Worm (Caenorhabditis elegans) whole organism, young adult: Measurements from ENCODE around the gene F45D3.2.

Source experiments
- C06A6.2 ChIP-seq: fragments of 200-800 bp; sonication (Bioruptor generic); conservative IDR thresholded peaks from 2 replicates; pipeline ENCODE4 v1.3.6; 2022; ENCODE audit warnings: missing genetic modification characterization, missing compliant biosample characterization
- F22D6.2 ChIP-seq: sonication (generic microtip); optimal IDR thresholded peaks from 2 replicates; lab custom pipeline; 2016; ENCODE audit warnings: mild to moderate bottlenecking, missing genetic modification characterization, missing compliant biosample characterization
- F39B2.1 ChIP-seq: fragments of 200-800 bp; sonication (Bioruptor generic); IDR thresholded peaks from 2 replicates; pipeline ENCODE4 v1.3.6; 2022; ENCODE audit warnings: missing genetic modification reagents, missing genetic modification characterization, missing compliant biosample characterization
- T07F8.4 ChIP-seq: sonication (generic microtip); optimal IDR thresholded peaks from 2 replicates; lab custom pipeline; 2016; ENCODE audit warnings: mild to moderate bottlenecking, missing genetic modification characterization, moderate library complexity, missing compliant biosample characterization
- Y53F4B.3 ChIP-seq: fragments of 200-800 bp; sonication (Bioruptor generic); IDR thresholded peaks from 2 replicates; pipeline ENCODE4 v1.3.6; 2022; ENCODE audit warnings: missing genetic modification reagents, missing genetic modification characterization, missing compliant biosample characterization
- Y67H2A.10 ChIP-seq: fragments of 200-800 bp; sonication (Bioruptor generic); conservative IDR thresholded peaks from 2 replicates; pipeline ENCODE4 v1.3.6; 2022; ENCODE audit warnings: missing genetic modification reagents, missing genetic modification characterization, missing compliant biosample characterization
- ZK185.1 ChIP-seq: sonication (generic microtip); optimal IDR thresholded peaks from 2 replicates; lab custom pipeline; 2016; ENCODE audit warnings: mild to moderate bottlenecking, missing genetic modification characterization, missing compliant biosample characterization; ENCODE audit not compliant: poor library complexity, severe bottlenecking
- aptf-2 ChIP-seq: fragments of 200-800 bp; sonication (Bioruptor generic); conservative IDR thresholded peaks from 2 replicates; pipeline ENCODE4 v1.3.6; 2022; ENCODE audit warnings: missing genetic modification reagents, missing genetic modification characterization, missing compliant biosample characterization
- athp-1 ChIP-seq: sonication (generic microtip); optimal IDR thresholded peaks from 2 replicates; lab custom pipeline; 2017; ENCODE audit warnings: mild to moderate bottlenecking, missing genetic modification characterization, missing compliant biosample characterization
- attf-5 ChIP-seq: fragments of 200-800 bp; sonication (Bioruptor generic); optimal IDR thresholded peaks from 2 replicates; lab custom pipeline; 2018; ENCODE audit warnings: mild to moderate bottlenecking, missing genetic modification characterization, missing compliant biosample characterization
- cebp-1 ChIP-seq, 2 experiments: fragments of 200-800 bp in 1 of 2; sonication (Bioruptor generic) in 1 of 2; sonication (generic microtip) in 1 of 2; IDR thresholded peaks in 1 of 2; optimal IDR thresholded peaks in 1 of 2; 2 replicates each; pipeline versions ENCODE4 v1.3.6 to Lab custom; 2017 to 2022; ENCODE audit warnings: missing compliant biosample characterization in 2 of 2, missing genetic modification characterization in 2 of 2, mild to moderate bottlenecking in 1 of 2, missing genetic modification reagents in 1 of 2, moderate library complexity in 1 of 2
- ceh-58 ChIP-seq: fragments of 200-800 bp; sonication (Bioruptor generic); IDR thresholded peaks from 2 replicates; pipeline ENCODE4 v1.3.6; 2022; ENCODE audit warnings: missing genetic modification characterization, missing compliant biosample characterization
- ceh-79 ChIP-seq: sonication (generic microtip); optimal IDR thresholded peaks from 2 replicates; lab custom pipeline; 2017; ENCODE audit warnings: mild to moderate bottlenecking, missing genetic modification characterization, missing compliant biosample characterization
- die-1 ChIP-seq: sonication (generic microtip); optimal IDR thresholded peaks from 2 replicates; lab custom pipeline; 2016; ENCODE audit warnings: missing genotype, mild to moderate bottlenecking, missing genetic modification characterization, missing compliant biosample characterization
- egl-18 ChIP-seq: fragments of 200-800 bp; sonication (Bioruptor generic); IDR thresholded peaks from 2 replicates; pipeline ENCODE4 v1.3.6; 2022; ENCODE audit warnings: missing genetic modification reagents, missing genetic modification characterization, missing compliant biosample characterization
- egl-44 ChIP-seq: fragments of 200-800 bp; sonication (Bioruptor generic); IDR thresholded peaks from 2 replicates; pipeline ENCODE4 v1.3.6; 2022; ENCODE audit warnings: missing genetic modification reagents, missing genetic modification characterization, missing compliant biosample characterization
- ekl-4 ChIP-seq: fragments of 200-800 bp; sonication (Bioruptor generic); IDR thresholded peaks from 2 replicates; pipeline ENCODE4 v1.3.6; 2022; ENCODE audit warnings: missing genetic modification reagents, missing genetic modification characterization, missing compliant biosample characterization
- him-1 ChIP-seq: sonication (generic microtip); optimal IDR thresholded peaks from 2 replicates; lab custom pipeline; 2016; ENCODE audit warnings: missing genotype, missing genetic modification reagents, missing genetic modification characterization, missing compliant biosample characterization
- hrde-1 ChIP-seq: sonication (generic microtip); optimal IDR thresholded peaks from 2 replicates; lab custom pipeline; 2016; ENCODE audit warnings: missing genetic modification characterization, mild to moderate bottlenecking, missing compliant biosample characterization, moderate library complexity, missing genotype, missing genetic modification reagents, borderline replicate concordance
- lin-35 ChIP-seq, 3 experiments: fragments of 150-350 bp in 2 of 3; sonication (generic microtip) in 1 of 3; optimal IDR thresholded peaks; 2 replicates each; lab custom pipeline; 2014 to 2018; ENCODE audit warnings: missing biosample characterization in 3 of 3, missing genetic modification characterization in 3 of 3, missing genetic modification reagents in 3 of 3
- lin-54 ChIP-seq: fragments of 200-800 bp; sonication (Bioruptor generic); optimal IDR thresholded peaks from 2 replicates; lab custom pipeline; 2018; ENCODE audit warnings: mild to moderate bottlenecking, missing genetic modification characterization, missing compliant biosample characterization
- lir-1 ChIP-seq: fragments of 200-800 bp; sonication (Bioruptor generic); conservative IDR thresholded peaks from 2 replicates; pipeline ENCODE4 v1.3.6; 2022; ENCODE audit warnings: missing genetic modification reagents, missing genetic modification characterization, missing compliant biosample characterization
- lsl-1 ChIP-seq: fragments of 200-800 bp; sonication (Bioruptor generic); optimal IDR thresholded peaks from 2 replicates; lab custom pipeline; 2018; ENCODE audit warnings: mild to moderate bottlenecking, missing genetic modification characterization, moderate library complexity, missing compliant biosample characterization
- lsy-27 ChIP-seq: sonication (generic microtip); optimal IDR thresholded peaks from 2 replicates; lab custom pipeline; 2017; ENCODE audit warnings: missing genetic modification characterization, mild to moderate bottlenecking, missing compliant biosample characterization, antibody characterized with exemption, missing genotype, borderline replicate concordance; ENCODE audit not compliant: insufficient read depth
- madf-8 ChIP-seq: fragments of 200-800 bp; sonication (Bioruptor generic); conservative IDR thresholded peaks from 2 replicates; pipeline ENCODE4 v1.3.6; 2022; ENCODE audit warnings: missing genetic modification reagents, missing genetic modification characterization, missing compliant biosample characterization
- mcd-1 ChIP-seq: fragments of 200-800 bp; sonication (Bioruptor generic); IDR thresholded peaks from 2 replicates; pipeline ENCODE4 v1.3.6; 2022; ENCODE audit warnings: missing genetic modification reagents, missing genetic modification characterization, missing compliant biosample characterization
- nhr-120 ChIP-seq: fragments of 200-800 bp; sonication (Bioruptor generic); IDR thresholded peaks from 2 replicates; pipeline ENCODE4 v1.3.6; 2022; ENCODE audit warnings: missing genetic modification characterization, missing compliant biosample characterization
- nhr-80 ChIP-seq: sonication (generic microtip); optimal IDR thresholded peaks from 2 replicates; lab custom pipeline; 2016; ENCODE audit warnings: missing genetic modification characterization, missing compliant biosample characterization
- pha-4 ChIP-seq: fragments of 150-350 bp; sonication (generic microtip); optimal IDR thresholded peaks from 2 replicates; lab custom pipeline; 2014; ENCODE audit warnings: missing biosample characterization, missing genetic modification reagents, missing genetic modification characterization
- rcor-1 ChIP-seq: fragments of 200-800 bp; sonication (Bioruptor generic); IDR thresholded peaks from 2 replicates; pipeline ENCODE4 v1.3.6; 2022; ENCODE audit warnings: missing genetic modification reagents, missing genetic modification characterization, missing compliant biosample characterization
- repo-1 ChIP-seq: sonication (generic microtip); optimal IDR thresholded peaks from 2 replicates; lab custom pipeline; 2017; ENCODE audit warnings: mild to moderate bottlenecking, missing genetic modification characterization, missing compliant biosample characterization
- snpc-3.4 ChIP-seq: sonication (generic microtip); optimal IDR thresholded peaks from 2 replicates; lab custom pipeline; 2017; ENCODE audit warnings: missing genetic modification characterization, mild to moderate bottlenecking, missing compliant biosample characterization, antibody characterized with exemption, moderate library complexity, missing genotype, missing genetic modification reagents
- tbx-9 ChIP-seq: sonication (generic microtip); optimal IDR thresholded peaks from 2 replicates; lab custom pipeline; 2016; ENCODE audit warnings: borderline replicate concordance, missing genetic modification characterization, inconsistent platforms, missing compliant biosample characterization
- unc-130 ChIP-seq: sonication (generic microtip); optimal IDR thresholded peaks from 2 replicates; lab custom pipeline; 2016; ENCODE audit warnings: missing genetic modification reagents, missing genetic modification characterization, missing compliant biosample characterization
- xnd-1 ChIP-seq: sonication (generic microtip); optimal IDR thresholded peaks from 2 replicates; lab custom pipeline; 2016; ENCODE audit warnings: missing genotype, missing genetic modification reagents, missing genetic modification characterization, missing compliant biosample characterization
- ztf-25 ChIP-seq: fragments of 200-800 bp; sonication (Bioruptor generic); IDR thresholded peaks from 2 replicates; pipeline ENCODE4 v1.3.6; 2022; ENCODE audit warnings: missing genetic modification reagents, missing genetic modification characterization, missing compliant biosample characterization
- ztf-28 ChIP-seq: fragments of 200-800 bp; sonication (Bioruptor generic); IDR thresholded peaks from 2 replicates; pipeline ENCODE4 v1.3.6; 2022; ENCODE audit warnings: missing genetic modification reagents, missing genetic modification characterization, missing compliant biosample characterization

F45D3.2 gene

ce11 chrV:12537505-12537904 is 3.3 kb upstream of the F45D3.2 start:
- TF ChIP-seq F39B2.1 (no peak), Y67H2A.10 (GFP tag; lab: Robert Waterston, UW) (no peak), lin-54 (GFP tag; lab: Kevin White, UChicago) (no peak), lin-35 (GFP tag; optimal IDR thresholded peaks at IDR 0.05; lab: Kevin White, UChicago) (no peak), madf-8 (GFP tag; lab: Robert Waterston, UW) (no peak), ceh-58 (GFP tag; lab: Robert Waterston, UW) (no peak), snpc-3.4 (tag; lab: Kevin White, UChicago) (no peak), unc-130 (no peak), xnd-1 (tag; lab: Kevin White, UChicago) (no peak)

ce11 chrV:12538984-12539852 is 1.6 kb upstream of the F45D3.2 start:
- TF ChIP-seq F22D6.2 (tag; lab: Kevin White, UChicago) (no peak), aptf-2 (GFP tag; lab: Robert Waterston, UW) (no peak), C06A6.2 (GFP tag; lab: Robert Waterston, UW) (no peak), unc-130 (no peak), mcd-1 (GFP tag; lab: Robert Waterston, UW) (no peak)

DNA sequence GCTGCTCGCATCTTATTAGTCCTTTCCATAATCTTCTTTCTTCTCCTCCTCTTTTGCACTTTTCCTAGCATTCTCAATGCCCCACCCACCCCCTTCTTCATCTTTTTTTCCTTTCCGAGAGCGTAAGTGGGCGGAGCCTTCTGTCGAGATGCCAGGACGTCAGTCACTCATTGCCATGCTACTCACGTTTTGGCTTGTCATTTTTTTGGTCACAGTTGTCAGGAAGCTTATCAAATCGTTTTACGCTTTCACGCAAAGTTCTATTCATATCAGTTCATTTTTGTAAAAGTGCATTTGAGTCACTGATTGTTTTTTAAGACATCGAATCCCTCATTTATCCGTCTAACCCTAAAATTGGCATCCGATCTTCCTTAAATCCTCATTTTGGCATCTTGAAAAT is 821 bp upstream of the F45D3.2 start:
- TF ChIP-seq ZK185.1 (peak; percentile 13), tbx-9 (no peak), nhr-80 (tag; lab: Kevin White, UChicago) (peak; percentile 23), egl-18 (no peak), athp-1 (tag; lab: Kevin White, UChicago) (no peak)

DNA sequence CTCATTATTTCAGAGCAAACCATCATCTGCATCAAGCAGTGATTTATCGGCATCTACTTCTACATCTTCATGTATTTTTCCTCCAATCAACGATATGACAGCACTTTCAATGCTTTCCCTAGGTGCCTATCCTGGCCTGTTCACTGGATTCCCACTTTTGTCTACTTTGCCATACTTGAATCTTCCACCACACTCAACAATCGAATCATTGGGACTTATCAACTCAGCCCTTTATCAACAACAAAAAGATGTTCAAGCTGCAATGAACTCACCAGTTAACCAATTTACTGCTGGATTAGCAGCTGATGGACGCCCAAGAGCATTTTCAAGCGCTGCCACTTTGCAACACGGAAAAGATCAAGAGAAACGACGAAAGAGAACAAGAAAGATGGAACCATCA is 368 bp downstream of the F45D3.2 start:
- TF ChIP-seq ekl-4 (GFP tag; lab: Robert Waterston, UW) = no peak
- no peak for TF ChIP-seq T07F8.4 (tag; lab: Kevin White, UChicago)
- no peak for TF ChIP-seq madf-8 (GFP tag; lab: Robert Waterston, UW)
- TF ChIP-seq lsy-27 = no peak
- TF ChIP-seq Y53F4B.3 (GFP tag; lab: Robert Waterston, UW) = no peak
- TF ChIP-seq ztf-25 (GFP tag; lab: Robert Waterston, UW) = no peak
- TF ChIP-seq hrde-1 = no peak
- TF ChIP-seq rcor-1 (GFP tag; lab: Robert Waterston, UW) = no peak
- no peak for TF ChIP-seq cebp-1 (GFP tag; IDR thresholded peaks at IDR 0.05; lab: Robert Waterston, UW)
- no peak for TF ChIP-seq cebp-1 (tag; optimal IDR thresholded peaks at IDR 0.05; lab: Kevin White, UChicago)
- no peak for TF ChIP-seq repo-1 (tag; lab: Kevin White, UChicago)
- no peak for TF ChIP-seq attf-5 (GFP tag; lab: Kevin White, UChicago)
- no peak for TF ChIP-seq egl-44 (GFP tag; lab: Robert Waterston, UW)
- no peak for TF ChIP-seq die-1
- no peak for TF ChIP-seq him-1 (tag; lab: Kevin White, UChicago)
- TF ChIP-seq pha-4 (tag; lab: Kevin White, UChicago) = no peak
- TF ChIP-seq nhr-120 = no peak
- no peak for TF ChIP-seq ztf-28 (GFP tag; lab: Robert Waterston, UW)
- no peak for TF ChIP-seq ceh-79 (tag; lab: Kevin White, UChicago)
- no peak for TF ChIP-seq lsl-1 (GFP tag; lab: Kevin White, UChicago)
- TF ChIP-seq lir-1 = no peak
